Worm (Caenorhabditis elegans): ENCODE data around the gene him-5.

The him-5 gene

DNA sequence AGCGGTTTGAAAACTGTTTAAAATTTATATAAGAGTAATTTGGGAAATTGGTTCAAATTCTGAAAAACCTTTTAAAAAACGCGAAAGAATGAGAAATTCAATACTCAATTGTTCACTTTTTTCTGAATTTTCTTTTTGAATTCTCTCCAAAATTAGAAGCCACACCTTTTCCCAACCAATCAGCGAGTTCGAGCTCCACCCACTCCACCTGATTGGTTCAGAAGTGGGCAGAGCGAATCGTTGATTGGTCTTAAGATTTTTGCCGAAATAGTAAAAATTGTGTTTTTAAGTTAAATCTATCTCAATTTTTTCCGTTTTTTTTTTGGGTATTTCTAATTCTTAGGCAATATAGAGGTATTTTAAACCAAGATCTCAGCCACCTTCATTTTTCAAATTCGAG, 26.2 kb upstream of the him-5 start:
- TF ChIP-seq dmd-8 (GFP tag; IDR thresholded peaks at IDR 0.05) (no peak), set-16 (GFP tag; IDR thresholded peaks at IDR 0.05) (no peak), lin-15B (tag; optimal IDR thresholded peaks at IDR 0.05) (no peak), T26A8.4 (GFP tag; IDR thresholded peaks at IDR 0.05) (no peak), lin-29 (GFP tag; IDR thresholded peaks at IDR 0.05) (no peak), unc-39 (tag; optimal IDR thresholded peaks at IDR 0.05) (no peak), lin-38 (GFP tag; IDR thresholded peaks at IDR 0.05) (no peak), lin-13 (GFP tag; optimal IDR thresholded peaks at IDR 0.05) (no peak), unc-130 (GFP tag; optimal IDR thresholded peaks at IDR 0.05) (no peak), daf-8 (GFP tag; IDR thresholded peaks at IDR 0.05) (no peak), aha-1 (tag) (no peak), fos-1 (tag; optimal IDR thresholded peaks at IDR 0.05) (no peak), zfp-3 (GFP tag; conservative IDR thresholded peaks at IDR 0.05) (no peak), arid-1 (GFP tag; conservative IDR thresholded peaks at IDR 0.05) (no peak), snpc-1.2 (GFP tag; IDR thresholded peaks at IDR 0.05) (no peak), cey-2 (tag; optimal IDR thresholded peaks at IDR 0.05; ENCODE audit: borderline replicate concordance, insufficient read depth) (no peak), ztf-11 (tag; optimal IDR thresholded peaks at IDR 0.05) (no peak), gei-8 (GFP tag; optimal IDR thresholded peaks at IDR 0.05) (no peak), mdt-29 (GFP tag; IDR thresholded peaks at IDR 0.05) (no peak)

DNA sequence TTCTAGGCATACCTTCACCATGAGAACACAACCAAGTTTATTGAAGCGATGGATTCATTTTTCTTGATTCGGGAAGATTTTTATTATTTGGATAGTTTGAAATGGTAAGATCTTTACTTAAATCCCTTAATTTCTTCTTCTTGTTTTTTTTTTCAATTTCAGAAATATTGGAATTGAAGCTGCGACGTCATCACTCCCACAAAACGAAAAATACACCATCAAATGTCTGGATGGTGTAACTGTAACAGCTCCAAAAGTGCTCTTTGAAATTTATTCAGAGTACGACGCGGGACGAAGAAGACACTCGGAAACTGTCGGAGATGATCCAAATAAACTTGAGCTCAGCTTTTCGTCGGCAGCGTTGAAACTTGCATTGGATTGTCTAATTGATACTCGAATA, 25.8 kb upstream of the him-5 start, which contains the start of gene D1086.21:
Gene D1086.21 (plus strand): TSS at position 301 of the 400 bp plus-strand sequence.
- TF ChIP-seq lsy-2 (tag; optimal IDR thresholded peaks at IDR 0.05) = no peak
- no peak for TF ChIP-seq daf-8 (GFP tag; IDR thresholded peaks at IDR 0.05)
- no peak for TF ChIP-seq ceh-62 (tag; optimal IDR thresholded peaks at IDR 0.05)
- no peak for TF ChIP-seq nhr-6 (tag; optimal IDR thresholded peaks at IDR 0.05)
- TF ChIP-seq dmd-6 (GFP tag; IDR thresholded peaks at IDR 0.05) = no peak
- TF ChIP-seq cey-2 (tag; optimal IDR thresholded peaks at IDR 0.05; ENCODE audit: borderline replicate concordance, insufficient read depth) = no peak
- TF ChIP-seq ces-1 (GFP tag; optimal IDR thresholded peaks at IDR 0.05) = no peak
- no peak for TF ChIP-seq ctbp-1 (GFP tag; IDR thresholded peaks at IDR 0.05)
- TF ChIP-seq ceh-82 (tag; optimal IDR thresholded peaks at IDR 0.05) = no peak

DNA sequence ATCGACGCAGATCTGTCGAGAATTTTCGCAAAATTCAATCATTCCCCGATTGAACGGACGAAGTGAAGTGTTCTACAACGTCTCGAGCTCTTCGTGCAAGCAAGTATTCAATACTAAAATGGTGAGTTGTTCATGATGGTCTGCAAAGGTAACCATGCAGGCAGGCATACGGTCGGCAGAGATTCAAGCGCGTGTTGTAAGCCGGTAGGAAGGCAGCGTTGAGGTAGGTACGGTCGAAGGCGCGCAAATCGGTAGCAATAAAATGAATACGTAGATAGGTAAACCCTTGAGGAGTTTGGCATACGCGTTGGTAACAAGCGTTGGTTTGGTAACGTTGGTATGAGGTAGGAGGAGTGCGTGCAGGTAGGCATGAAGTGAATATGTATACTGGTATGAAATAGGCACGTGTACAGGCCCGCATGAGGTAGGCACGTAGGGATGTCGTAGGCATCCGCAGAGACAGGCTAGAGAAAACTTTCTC, 22.4 kb upstream of the him-5 start, which contains the start of gene D1086.17:
Gene D1086.17 (plus strand): TSS at position 51 of the 481 bp plus-strand sequence.
- TF ChIP-seq Y5F2A.4 (GFP tag; optimal IDR thresholded peaks at IDR 0.05) (no peak), mxl-3 (GFP tag; optimal IDR thresholded peaks at IDR 0.05) (no peak), zip-11 (GFP tag; IDR thresholded peaks at IDR 0.05) (no peak), aha-1 (tag) (peak; percentile 92), Y105C5A.15 (GFP tag; IDR thresholded peaks at IDR 0.05) (no peak)

DNA sequence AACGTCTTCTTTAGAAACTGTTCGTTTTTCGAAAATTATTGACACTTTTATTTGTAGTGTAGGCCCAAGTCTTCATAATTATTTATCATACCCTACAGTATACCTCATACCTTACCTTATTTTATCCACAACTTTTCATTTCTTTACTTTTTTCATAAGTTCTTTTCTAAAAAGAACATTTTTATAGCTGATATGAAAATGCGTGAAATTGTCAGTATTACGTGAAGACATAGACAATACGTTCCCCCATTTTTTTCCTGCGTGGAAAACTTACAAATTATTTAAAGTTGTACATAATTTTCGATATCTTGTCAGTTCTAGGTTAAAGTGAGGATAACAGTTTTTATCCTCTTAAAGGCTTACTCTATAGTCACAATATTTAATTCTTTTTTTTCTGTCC, 20.3 kb upstream of the him-5 start:
- TF ChIP-seq unc-62 (GFP tag; optimal IDR thresholded peaks at IDR 0.05 in 1 of 2) (peak in 1 of 2 experiments; percentile 90), unc-62 (tag; optimal IDR thresholded peaks at IDR 0.05) (no peak), F10B5.3 (tag; optimal IDR thresholded peaks at IDR 0.05) (no peak)

DNA sequence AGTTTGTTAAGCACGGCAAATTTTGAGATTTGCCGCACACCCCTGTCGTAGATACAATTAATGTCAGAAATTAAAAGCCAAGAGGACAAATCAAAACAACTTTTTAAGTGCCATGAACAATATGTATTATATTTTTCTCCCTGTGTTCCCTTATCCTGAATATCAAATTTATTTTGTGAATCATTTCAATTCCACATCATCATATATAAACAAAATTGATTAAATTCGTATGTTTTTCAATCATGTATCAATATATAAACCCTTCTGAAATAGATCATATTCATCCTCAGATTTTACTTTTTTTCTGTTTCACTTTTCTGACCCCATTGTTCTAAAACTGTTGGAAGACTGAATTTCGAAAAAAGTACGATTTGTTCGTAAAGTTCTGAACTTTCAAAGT, 16.1 kb upstream of the him-5 start, which contains the start of gene D1086.11:
Gene D1086.11 (plus strand): TSS at position 301 of the 400 bp plus-strand sequence.
- no peak for TF ChIP-seq ZK546.5 (tag; optimal IDR thresholded peaks at IDR 0.05)
- TF ChIP-seq F26F4.8 (GFP tag; conservative IDR thresholded peaks at IDR 0.05) = no peak
- no peak for TF ChIP-seq sdz-12 (GFP tag; optimal IDR thresholded peaks at IDR 0.05)
- no peak for TF ChIP-seq ceh-82 (tag; optimal IDR thresholded peaks at IDR 0.05)
- TF ChIP-seq hmg-1.1 (GFP tag; IDR thresholded peaks at IDR 0.05) = no peak
